Worm (Caenorhabditis elegans) whole organism, young adult: ENCODE results near the gene srxa-14.

Experiments
- B0336.3 ChIP-seq: fragments of 200-800 bp; sonication (Bioruptor generic); IDR thresholded peaks from 2 replicates; pipeline ENCODE4 v1.3.6; 2022; ENCODE audit warnings: missing genetic modification characterization, missing compliant biosample characterization
- D2030.7 ChIP-seq: fragments of 200-800 bp; sonication (Bioruptor generic); IDR thresholded peaks from 2 replicates; pipeline ENCODE4 v1.3.6; 2022; ENCODE audit warnings: missing genetic modification reagents, missing genetic modification characterization, missing compliant biosample characterization
- F33H1.4 ChIP-seq: fragments of 200-800 bp; sonication (Bioruptor generic); IDR thresholded peaks from 2 replicates; pipeline ENCODE4 v1.3.6; 2022; ENCODE audit warnings: missing genetic modification reagents, missing genetic modification characterization, missing compliant biosample characterization
- K11D2.4 ChIP-seq: fragments of 200-800 bp; sonication (Bioruptor generic); IDR thresholded peaks from 2 replicates; pipeline ENCODE4 v1.3.6; 2022; ENCODE audit warnings: missing genetic modification reagents, missing genetic modification characterization, missing compliant biosample characterization
- akir-1 ChIP-seq: fragments of 200-800 bp; sonication (Bioruptor generic); optimal IDR thresholded peaks from 2 replicates; lab custom pipeline; 2018; ENCODE audit warnings: mild to moderate bottlenecking, missing genetic modification characterization, moderate library complexity, missing compliant biosample characterization
- aptf-2 ChIP-seq: fragments of 200-800 bp; sonication (Bioruptor generic); conservative IDR thresholded peaks from 2 replicates; pipeline ENCODE4 v1.3.6; 2022; ENCODE audit warnings: missing genetic modification reagents, missing genetic modification characterization, missing compliant biosample characterization
- atf-7 ChIP-seq: sonication (generic microtip); optimal IDR thresholded peaks from 2 replicates; lab custom pipeline; 2017; ENCODE audit warnings: mild to moderate bottlenecking, missing genetic modification characterization, missing compliant biosample characterization
- athp-1 ChIP-seq: sonication (generic microtip); optimal IDR thresholded peaks from 2 replicates; lab custom pipeline; 2017; ENCODE audit warnings: mild to moderate bottlenecking, missing genetic modification characterization, missing compliant biosample characterization
- attf-6 ChIP-seq: fragments of 200-800 bp; sonication (Bioruptor generic); IDR thresholded peaks from 2 replicates; pipeline ENCODE4 v1.3.6; 2022; ENCODE audit warnings: missing genetic modification reagents, missing genetic modification characterization, missing compliant biosample characterization
- bed-1 ChIP-seq: fragments of 200-800 bp; sonication (Bioruptor generic); IDR thresholded peaks from 2 replicates; pipeline ENCODE4 v1.3.6; 2022; ENCODE audit warnings: missing genetic modification reagents, missing genetic modification characterization, missing compliant biosample characterization
- dox-1 ChIP-seq: fragments of 200-800 bp; sonication (Bioruptor generic); IDR thresholded peaks from 2 replicates; pipeline ENCODE4 v1.3.6; 2022; ENCODE audit warnings: missing genetic modification reagents, missing genetic modification characterization, missing compliant biosample characterization
- dpff-1 ChIP-seq: sonication (generic microtip); optimal IDR thresholded peaks from 2 replicates; lab custom pipeline; 2017; ENCODE audit warnings: mild to moderate bottlenecking, missing genetic modification characterization, missing compliant biosample characterization
- efl-1 ChIP-seq: fragments of 150-350 bp; optimal IDR thresholded peaks from 2 replicates; lab custom pipeline; 2014; ENCODE audit warnings: missing biosample characterization, missing genetic modification reagents, missing genetic modification characterization
- gei-17 ChIP-seq: fragments of 200-800 bp; sonication (Bioruptor generic); optimal IDR thresholded peaks from 2 replicates; lab custom pipeline; 2018; ENCODE audit warnings: mild to moderate bottlenecking, missing genetic modification characterization, missing compliant biosample characterization
- hlh-26 ChIP-seq: fragments of 200-800 bp; sonication (Bioruptor generic); conservative IDR thresholded peaks from 2 replicates; pipeline ENCODE4 v1.3.6; 2022; ENCODE audit warnings: missing genetic modification reagents, missing genetic modification characterization, missing compliant biosample characterization
- hrde-1 ChIP-seq: sonication (generic microtip); optimal IDR thresholded peaks from 2 replicates; lab custom pipeline; 2016; ENCODE audit warnings: missing genetic modification characterization, mild to moderate bottlenecking, missing compliant biosample characterization, moderate library complexity, missing genotype, missing genetic modification reagents, borderline replicate concordance
- lag-1 ChIP-seq: fragments of 200-800 bp; sonication (Bioruptor generic); IDR thresholded peaks from 2 replicates; pipeline ENCODE4 v1.3.6; 2022; ENCODE audit warnings: missing genetic modification reagents, missing genetic modification characterization, missing compliant biosample characterization
- lin-35 ChIP-seq, 3 experiments: fragments of 150-350 bp in 2 of 3; sonication (generic microtip) in 1 of 3; optimal IDR thresholded peaks; 2 replicates each; lab custom pipeline; 2014 to 2018; ENCODE audit warnings: missing biosample characterization in 3 of 3, missing genetic modification characterization in 3 of 3, missing genetic modification reagents in 3 of 3
- lin-54 ChIP-seq: fragments of 200-800 bp; sonication (Bioruptor generic); optimal IDR thresholded peaks from 2 replicates; lab custom pipeline; 2018; ENCODE audit warnings: mild to moderate bottlenecking, missing genetic modification characterization, missing compliant biosample characterization
- madf-6 ChIP-seq: fragments of 200-800 bp; sonication (Bioruptor generic); IDR thresholded peaks from 2 replicates; pipeline ENCODE4 v1.3.6; 2022; ENCODE audit warnings: missing genetic modification reagents, missing genetic modification characterization, missing compliant biosample characterization
- madf-8 ChIP-seq: fragments of 200-800 bp; sonication (Bioruptor generic); conservative IDR thresholded peaks from 2 replicates; pipeline ENCODE4 v1.3.6; 2022; ENCODE audit warnings: missing genetic modification reagents, missing genetic modification characterization, missing compliant biosample characterization
- mcd-1 ChIP-seq: fragments of 200-800 bp; sonication (Bioruptor generic); IDR thresholded peaks from 2 replicates; pipeline ENCODE4 v1.3.6; 2022; ENCODE audit warnings: missing genetic modification reagents, missing genetic modification characterization, missing compliant biosample characterization
- mxl-1 ChIP-seq: sonication (generic microtip); optimal IDR thresholded peaks from 2 replicates; lab custom pipeline; 2016; ENCODE audit warnings: missing genetic modification characterization, missing compliant biosample characterization
- nfya-1 ChIP-seq: sonication (generic microtip); optimal IDR thresholded peaks from 2 replicates; lab custom pipeline; 2017; ENCODE audit warnings: antibody characterized with exemption, missing compliant biosample characterization, missing genetic modification characterization, borderline replicate concordance; ENCODE audit not compliant: insufficient read depth
- nhr-120 ChIP-seq: fragments of 200-800 bp; sonication (Bioruptor generic); IDR thresholded peaks from 2 replicates; pipeline ENCODE4 v1.3.6; 2022; ENCODE audit warnings: missing genetic modification characterization, missing compliant biosample characterization
- nhr-179 ChIP-seq: sonication (generic microtip); optimal IDR thresholded peaks from 2 replicates; lab custom pipeline; 2016; ENCODE audit warnings: mild to moderate bottlenecking, missing genetic modification characterization, missing compliant biosample characterization
- nhr-27 ChIP-seq: fragments of 200-800 bp; sonication (Bioruptor generic); optimal IDR thresholded peaks from 2 replicates; lab custom pipeline; 2018; ENCODE audit warnings: mild to moderate bottlenecking, missing genetic modification characterization, moderate library complexity, missing compliant biosample characterization
- rpc-1 ChIP-seq, 2 experiments: fragments of 150-350 bp in 1 of 2; sonication (generic microtip) in 1 of 2; optimal IDR thresholded peaks; 2 replicates each; lab custom pipeline; 2014 to 2018; ENCODE audit warnings: missing biosample characterization in 1 of 2, missing genetic modification characterization in 1 of 2, missing genetic modification reagents in 1 of 2, missing genotype in 1 of 2
- sdz-38 ChIP-seq: sonication (generic microtip); optimal IDR thresholded peaks from 2 replicates; lab custom pipeline; 2016; ENCODE audit warnings: missing genotype, missing genetic modification characterization, missing compliant biosample characterization
- snpc-3.4 ChIP-seq: sonication (generic microtip); optimal IDR thresholded peaks from 2 replicates; lab custom pipeline; 2017; ENCODE audit warnings: missing genetic modification characterization, mild to moderate bottlenecking, missing compliant biosample characterization, antibody characterized with exemption, moderate library complexity, missing genotype, missing genetic modification reagents
- sptf-2 ChIP-seq: fragments of 200-800 bp; sonication (Bioruptor generic); optimal IDR thresholded peaks from 2 replicates; lab custom pipeline; 2018; ENCODE audit warnings: mild to moderate bottlenecking, missing genetic modification characterization, missing compliant biosample characterization
- tbx-9 ChIP-seq: sonication (generic microtip); optimal IDR thresholded peaks from 2 replicates; lab custom pipeline; 2016; ENCODE audit warnings: borderline replicate concordance, missing genetic modification characterization, inconsistent platforms, missing compliant biosample characterization
- ztf-22 ChIP-seq: fragments of 200-800 bp; sonication (Bioruptor generic); optimal IDR thresholded peaks from 2 replicates; lab custom pipeline; 2018; ENCODE audit warnings: mild to moderate bottlenecking, missing genetic modification characterization, moderate library complexity, missing compliant biosample characterization
- ztf-3 ChIP-seq: fragments of 200-800 bp; sonication (Bioruptor generic); optimal IDR thresholded peaks from 2 replicates; lab custom pipeline; 2018; ENCODE audit warnings: mild to moderate bottlenecking, missing genetic modification characterization, missing compliant biosample characterization
- ztf-6 ChIP-seq: fragments of 200-800 bp; sonication (Bioruptor generic); IDR thresholded peaks from 2 replicates; pipeline ENCODE4 v1.3.6; 2022; ENCODE audit warnings: missing genetic modification reagents, missing genetic modification characterization, missing compliant biosample characterization

The srxa-14 gene

ce11 chrV:20648868-20649267 is 9.5 kb downstream of the srxa-14 start:
- TF ChIP-seq tbx-9, result no peak
- no peak for TF ChIP-seq mcd-1 (GFP tag; lab: Robert Waterston, UW)
- no peak for TF ChIP-seq gei-17
- TF ChIP-seq ztf-3 (GFP tag; lab: Kevin White, UChicago), result no peak
- TF ChIP-seq snpc-3.4 (tag; lab: Kevin White, UChicago), result no peak
- no peak for TF ChIP-seq efl-1 (GFP tag; lab: Kevin White, UChicago)
- no peak for TF ChIP-seq mxl-1 (tag; lab: Kevin White, UChicago)
- no peak for TF ChIP-seq lin-35 (GFP tag; optimal IDR thresholded peaks at IDR 0.05; lab: Kevin White, UChicago)

DNA sequence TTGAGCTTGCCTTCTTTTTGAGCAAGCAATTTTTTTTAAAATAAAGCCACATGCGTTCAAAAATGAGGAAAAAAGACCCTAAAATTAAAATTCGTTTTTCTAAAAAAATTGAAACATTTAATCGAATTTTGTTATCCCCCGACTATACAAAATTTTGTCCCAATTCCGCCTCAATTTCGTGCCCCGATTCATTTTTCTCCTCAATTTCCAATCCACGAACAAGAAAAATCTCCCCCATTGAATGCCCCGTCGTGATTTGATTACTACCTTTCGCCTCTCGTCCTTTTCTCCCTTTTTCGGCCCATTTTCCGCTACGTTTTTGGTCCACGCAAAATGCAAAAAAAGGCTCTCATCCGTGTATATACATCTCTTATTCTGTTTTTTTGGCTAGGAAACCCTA is 12.5 kb downstream of the srxa-14 start:
- TF ChIP-seq F33H1.4 (GFP tag; lab: Robert Waterston, UW), result no peak
- TF ChIP-seq sdz-38 (tag; lab: Kevin White, UChicago), result no peak
- no peak for TF ChIP-seq madf-8 (GFP tag; lab: Robert Waterston, UW)
- no peak for TF ChIP-seq ztf-22 (GFP tag; lab: Kevin White, UChicago)
- TF ChIP-seq hlh-26 (GFP tag; lab: Robert Waterston, UW), result no peak
- TF ChIP-seq D2030.7 (GFP tag; lab: Robert Waterston, UW), result no peak
- no peak for TF ChIP-seq B0336.3 (GFP tag; lab: Robert Waterston, UW)
- no peak for TF ChIP-seq K11D2.4 (GFP tag; lab: Robert Waterston, UW)
- no peak for TF ChIP-seq hrde-1 (tag; lab: Kevin White, UChicago)
- TF ChIP-seq nhr-179 (tag; lab: Kevin White, UChicago), result no peak
- TF ChIP-seq dox-1 (GFP tag; lab: Robert Waterston, UW), result no peak
- no peak for TF ChIP-seq atf-7 (tag; lab: Kevin White, UChicago)
- TF ChIP-seq ztf-6 (GFP tag; lab: Robert Waterston, UW), result no peak

- no peak for TF ChIP-seq attf-6 (GFP tag; lab: Robert Waterston, UW)
- no peak for TF ChIP-seq lin-54 (GFP tag; lab: Kevin White, UChicago)
- no peak for TF ChIP-seq lag-1 (GFP tag; lab: Robert Waterston, UW)
- no peak for TF ChIP-seq nhr-27 (tag; lab: Kevin White, UChicago)
- TF ChIP-seq nfya-1 (tag; lab: Kevin White, UChicago), result no peak
- TF ChIP-seq dpff-1, result no peak
- TF ChIP-seq akir-1 (GFP tag; lab: Kevin White, UChicago), result no peak
Observed at ce11 chrV:20654350-20654749, 15.0 kb downstream of the srxa-14 start, which contains the start of gene mnr-1. Gene mnr-1 (plus strand): TSS chrV:20654650.

ce11 chrV:20655174-20655573 is 15.8 kb downstream of the srxa-14 start:
- no peak for TF ChIP-seq sdz-38 (tag; lab: Kevin White, UChicago)
- TF ChIP-seq athp-1, result no peak
- no peak for TF ChIP-seq madf-6 (GFP tag; lab: Robert Waterston, UW)
- no peak for TF ChIP-seq aptf-2 (GFP tag; lab: Robert Waterston, UW)
- TF ChIP-seq bed-1 (GFP tag; lab: Robert Waterston, UW), result 0 out of 2 replicates have a peak, but pooled peaks have one; percentile 50
- TF ChIP-seq nhr-120, result no peak
- no peak for TF ChIP-seq sptf-2 (GFP tag; lab: Kevin White, UChicago)
- no peak for TF ChIP-seq lin-54 (GFP tag; lab: Kevin White, UChicago)
- TF ChIP-seq rpc-1 (optimal IDR thresholded peaks at IDR 0.05; lab: Kevin White, UChicago), result no peak
- TF ChIP-seq rpc-1 (tag; optimal IDR thresholded peaks at IDR 0.05; lab: Kevin White, UChicago), result peak; percentile 27
